Worm (Caenorhabditis elegans) whole organism, midembryonic: ENCODE data around the gene wdr-62.

Source experiments
- T22C8.4 ChIP-seq: fragments of 200-800 bp; sonication (Bioruptor generic); IDR thresholded peaks from 2 replicates; pipeline ENCODE4 v1.3.6; 2022; ENCODE audit warnings: missing genetic modification characterization, missing compliant biosample characterization
- cog-1 ChIP-seq: sonication (generic microtip); optimal IDR thresholded peaks from 2 replicates; lab custom pipeline; 2016; ENCODE audit warnings: missing genetic modification characterization, missing compliant biosample characterization
- flt-1 ChIP-seq: fragments of 200-800 bp; sonication (Bioruptor generic); IDR thresholded peaks from 2 replicates; pipeline ENCODE4 v1.3.6; 2022; ENCODE audit warnings: missing genetic modification characterization, missing compliant biosample characterization
- klf-2 ChIP-seq: fragments of 200-800 bp; sonication (Bioruptor generic); conservative IDR thresholded peaks from 2 replicates; pipeline ENCODE4 v1.3.6; 2022; ENCODE audit warnings: missing genetic modification reagents, missing genetic modification characterization, missing compliant biosample characterization
- med-1 ChIP-seq: sonication (generic microtip); optimal IDR thresholded peaks from 2 replicates; lab custom pipeline; 2017; ENCODE audit warnings: missing genetic modification characterization, mild to moderate bottlenecking, missing compliant biosample characterization, antibody characterized with exemption, missing genetic modification reagents; ENCODE audit not compliant: insufficient read depth
- ref-1 ChIP-seq: fragments of 200-800 bp; sonication (Bioruptor generic); conservative IDR thresholded peaks from 2 replicates; pipeline ENCODE4 v1.3.6; 2022; ENCODE audit warnings: missing genetic modification reagents, missing genetic modification characterization, missing compliant biosample characterization
- tab-1 ChIP-seq: fragments of 200-800 bp; sonication (Bioruptor generic); IDR thresholded peaks from 2 replicates; pipeline ENCODE4 v1.3.6; 2022; ENCODE audit warnings: missing genetic modification characterization, missing compliant biosample characterization
- ztf-23 ChIP-seq: fragments of 200-800 bp; sonication (Bioruptor generic); IDR thresholded peaks from 2 replicates; pipeline ENCODE4 v1.3.6; 2022; ENCODE audit warnings: missing genetic modification reagents, missing genetic modification characterization, missing compliant biosample characterization
- ztf-29 ChIP-seq: fragments of 200-800 bp; sonication (Bioruptor generic); IDR thresholded peaks from 2 replicates; pipeline ENCODE4 v1.3.6; 2022; ENCODE audit warnings: missing genetic modification reagents, missing genetic modification characterization, missing compliant biosample characterization

wdr-62 gene

DNA sequence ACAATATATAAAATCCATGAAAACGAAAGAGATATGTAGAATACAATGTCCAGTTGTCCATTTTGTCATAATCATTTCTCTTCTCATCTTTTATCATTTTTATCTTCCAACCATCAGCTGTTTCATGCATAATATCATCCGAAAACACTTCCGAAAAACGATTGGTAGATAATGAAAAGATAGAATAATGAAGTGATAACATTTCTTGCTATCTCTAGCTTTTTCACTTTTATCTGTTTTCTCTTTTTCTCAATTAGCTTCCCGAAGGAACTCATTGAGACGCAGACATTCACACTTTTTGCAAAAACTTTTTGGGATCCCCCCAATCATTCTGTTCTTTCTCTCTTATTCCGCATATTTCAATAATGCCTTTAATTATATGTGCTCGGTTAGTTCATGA, 10.1 kb downstream of the wdr-62 start:
- no peak for TF ChIP-seq tab-1
- TF ChIP-seq ref-1: no peak
- no peak for TF ChIP-seq ztf-29
- no peak for TF ChIP-seq cog-1 (tag; lab: Kevin White, UChicago)
- TF ChIP-seq flt-1 (GFP tag; lab: Robert Waterston, UW): no peak
- no peak for TF ChIP-seq ztf-23 (GFP tag; lab: Robert Waterston, UW)
- no peak for TF ChIP-seq T22C8.4
- no peak for TF ChIP-seq klf-2 (GFP tag; lab: Robert Waterston, UW)

DNA sequence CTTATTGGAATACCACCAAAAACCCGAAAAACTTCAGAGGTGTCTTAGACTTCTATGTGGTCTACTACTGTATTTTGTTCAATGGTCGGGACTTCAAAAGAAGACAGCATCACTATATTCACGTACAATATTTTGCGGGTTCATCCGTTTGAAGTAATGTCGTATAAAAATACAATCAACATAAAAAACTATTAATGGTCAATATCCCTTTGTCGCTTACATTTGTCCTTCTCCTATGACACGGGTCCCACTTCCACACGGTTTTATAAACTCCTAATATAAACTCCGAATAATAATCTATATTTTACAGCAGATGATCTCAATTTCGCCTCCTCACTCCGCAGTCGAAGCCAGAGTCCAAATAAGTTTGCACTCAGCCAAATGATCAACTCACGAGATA, 13.7 kb downstream of the wdr-62 start:
- TF ChIP-seq tab-1: no peak
- no peak for TF ChIP-seq ztf-29
- no peak for TF ChIP-seq klf-2 (GFP tag; lab: Robert Waterston, UW)
- no peak for TF ChIP-seq flt-1 (GFP tag; lab: Robert Waterston, UW)
- no peak for TF ChIP-seq med-1 (GFP tag; lab: Kevin White, UChicago)
- TF ChIP-seq cog-1 (tag; lab: Kevin White, UChicago): no peak
- no peak for TF ChIP-seq ztf-23 (GFP tag; lab: Robert Waterston, UW)

DNA sequence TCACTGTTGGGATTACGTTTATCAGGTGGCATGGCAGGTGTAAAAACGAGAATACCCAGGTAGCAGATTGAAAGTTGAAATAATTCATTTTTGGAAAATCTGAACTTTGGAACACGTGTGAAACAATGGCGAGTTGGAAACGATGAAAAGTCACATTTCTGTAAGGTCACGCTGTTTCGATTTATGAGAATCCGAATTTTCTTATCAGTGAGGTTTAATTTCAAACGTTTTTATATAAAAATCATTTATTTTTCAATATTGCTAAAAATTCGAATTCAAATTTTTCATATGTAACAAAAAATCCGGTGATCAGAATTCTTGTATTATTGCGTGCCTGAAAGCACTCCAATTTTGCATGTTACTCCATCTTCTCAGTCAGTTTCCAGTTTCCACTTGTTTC, 18.8 kb downstream of the wdr-62 start, which contains the start of gene F07D3.3:
F07D3.3 (minus strand) TSS at position 101 of the 400 bp plus-strand sequence.
- TF ChIP-seq klf-2 (GFP tag; lab: Robert Waterston, UW): no peak
- TF ChIP-seq ref-1: no peak
- no peak for TF ChIP-seq tab-1
- TF ChIP-seq cog-1 (tag; lab: Kevin White, UChicago): no peak
- no peak for TF ChIP-seq ztf-23 (GFP tag; lab: Robert Waterston, UW)
- TF ChIP-seq flt-1 (GFP tag; lab: Robert Waterston, UW): no peak
- TF ChIP-seq T22C8.4: no peak
- no peak for TF ChIP-seq med-1 (GFP tag; lab: Kevin White, UChicago)
- no peak for TF ChIP-seq ztf-29

DNA sequence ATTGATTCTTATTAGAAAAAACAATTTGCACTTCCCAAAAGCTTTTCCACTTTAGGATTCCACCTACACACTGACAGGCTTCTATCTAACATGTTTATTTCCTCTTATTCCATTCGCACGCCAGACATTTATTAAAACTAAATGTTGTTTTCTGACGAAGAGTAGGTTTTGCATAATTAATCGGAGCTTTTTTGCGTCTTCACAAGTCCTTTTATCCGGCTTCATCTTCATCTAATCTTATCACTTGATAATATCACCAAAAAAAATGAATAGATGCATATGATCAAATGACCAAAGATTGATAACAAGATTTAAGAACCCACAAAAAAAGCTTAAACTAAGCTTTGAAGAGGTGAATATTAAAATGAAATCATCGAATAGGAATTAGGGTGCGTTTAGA, 21.7 kb downstream of the wdr-62 start:
- TF ChIP-seq T22C8.4: no peak
- no peak for TF ChIP-seq ref-1
- no peak for TF ChIP-seq flt-1 (GFP tag; lab: Robert Waterston, UW)
- no peak for TF ChIP-seq tab-1

DNA sequence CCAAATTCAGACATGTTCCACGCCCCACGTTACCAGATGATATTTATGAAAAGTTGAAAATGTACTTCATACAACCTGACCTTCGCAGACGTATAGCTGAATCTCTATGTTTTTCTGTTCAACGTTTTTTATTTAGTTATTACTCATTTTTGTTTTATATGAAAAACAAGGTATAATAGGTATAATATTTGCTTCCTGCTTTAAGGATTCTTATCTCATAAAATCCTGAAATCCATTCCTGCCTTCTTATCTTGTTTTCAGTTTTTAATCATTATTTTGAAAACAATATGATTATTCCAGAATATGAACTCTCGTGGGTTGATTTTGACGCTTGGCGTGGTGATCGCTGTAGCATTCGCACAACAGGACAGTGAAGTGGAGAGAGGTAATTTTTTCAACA, 27.8 kb downstream of the wdr-62 start, which contains the start of gene flp-6:
flp-6 (plus strand) TSS at position 301 of the 400 bp plus-strand sequence.
- TF ChIP-seq tab-1: no peak
- no peak for TF ChIP-seq med-1 (GFP tag; lab: Kevin White, UChicago)
- no peak for TF ChIP-seq ztf-29
- TF ChIP-seq T22C8.4: no peak
- TF ChIP-seq cog-1 (tag; lab: Kevin White, UChicago): no peak
- no peak for TF ChIP-seq ztf-23 (GFP tag; lab: Robert Waterston, UW)
- no peak for TF ChIP-seq flt-1 (GFP tag; lab: Robert Waterston, UW)
- no peak for TF ChIP-seq klf-2 (GFP tag; lab: Robert Waterston, UW)
- no peak for TF ChIP-seq ref-1

DNA sequence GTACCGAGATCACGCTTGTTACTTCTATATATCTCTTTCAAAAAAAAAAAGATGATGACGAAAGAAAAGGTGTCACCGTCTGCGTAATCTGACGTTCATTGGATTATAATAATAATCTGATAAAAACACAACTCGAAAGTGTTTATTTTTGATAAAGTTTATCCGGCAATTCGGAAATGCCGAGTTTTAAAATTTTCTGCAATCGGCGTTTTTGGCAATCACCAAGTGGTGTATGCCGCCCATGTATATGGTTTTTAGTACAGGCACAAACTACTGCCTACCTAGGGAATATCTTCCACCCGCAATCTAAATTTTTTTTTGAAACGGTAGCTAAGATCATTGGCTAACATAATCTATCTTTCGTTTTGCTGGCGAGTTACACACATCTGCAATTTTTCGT, 30.1 kb downstream of the wdr-62 start:
- TF ChIP-seq cog-1 (tag; lab: Kevin White, UChicago) (no peak), ztf-29 (no peak), ztf-23 (GFP tag; lab: Robert Waterston, UW) (no peak), T22C8.4 (no peak), med-1 (GFP tag; lab: Kevin White, UChicago) (no peak), ref-1 (no peak), tab-1 (no peak), klf-2 (GFP tag; lab: Robert Waterston, UW) (no peak), flt-1 (GFP tag; lab: Robert Waterston, UW) (no peak)

DNA sequence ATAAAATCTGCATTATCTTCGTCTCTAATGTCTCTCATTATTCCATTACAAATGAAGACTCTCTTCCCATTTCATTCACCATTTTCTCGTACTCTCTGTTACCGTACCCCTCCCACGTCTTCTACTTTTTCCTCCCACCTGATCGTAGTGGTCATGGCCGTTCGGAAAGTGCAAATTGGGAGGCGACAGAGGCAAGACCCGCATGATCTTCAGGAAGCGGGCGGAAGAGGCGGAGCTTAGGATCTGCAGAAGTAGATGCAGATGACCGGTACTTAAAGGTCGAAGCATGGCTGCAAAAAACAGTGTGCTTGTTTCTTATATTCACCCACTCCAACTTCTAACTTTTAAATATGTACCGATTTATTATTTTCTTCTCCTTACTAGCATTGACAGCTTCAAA, 34.0 kb downstream of the wdr-62 start, which contains the start of gene nas-3:
nas-3 (plus strand) TSS at position 301 of the 400 bp plus-strand sequence.
- TF ChIP-seq ztf-23 (GFP tag; lab: Robert Waterston, UW) (no peak), tab-1 (no peak), ref-1 (no peak), klf-2 (GFP tag; lab: Robert Waterston, UW) (no peak), flt-1 (GFP tag; lab: Robert Waterston, UW) (no peak), ztf-29 (no peak)

DNA sequence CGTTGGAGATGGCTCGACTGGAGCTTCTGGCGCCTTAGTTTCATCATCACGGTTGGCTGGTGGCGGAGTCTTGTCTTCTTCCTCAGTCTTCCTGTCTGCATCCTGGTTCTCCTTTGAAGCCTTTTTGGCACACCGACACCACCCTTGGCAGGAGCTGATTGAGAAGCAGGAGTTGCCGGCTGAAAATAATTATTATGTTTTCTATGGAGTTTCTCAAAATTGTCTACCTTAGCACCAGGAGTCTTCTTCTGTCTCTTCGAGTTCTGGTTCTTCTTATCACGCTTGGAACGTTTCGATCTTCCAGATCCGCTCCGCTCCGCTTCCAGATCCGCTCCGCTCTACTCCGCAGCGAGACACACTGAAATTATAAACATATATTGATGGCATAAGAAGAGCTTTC, 36.7 kb downstream of the wdr-62 start, which contains the start of gene K06A4.6:
K06A4.6 (minus strand) TSS at position 101 of the 400 bp plus-strand sequence.
- TF ChIP-seq cog-1 (tag; lab: Kevin White, UChicago): no peak

DNA sequence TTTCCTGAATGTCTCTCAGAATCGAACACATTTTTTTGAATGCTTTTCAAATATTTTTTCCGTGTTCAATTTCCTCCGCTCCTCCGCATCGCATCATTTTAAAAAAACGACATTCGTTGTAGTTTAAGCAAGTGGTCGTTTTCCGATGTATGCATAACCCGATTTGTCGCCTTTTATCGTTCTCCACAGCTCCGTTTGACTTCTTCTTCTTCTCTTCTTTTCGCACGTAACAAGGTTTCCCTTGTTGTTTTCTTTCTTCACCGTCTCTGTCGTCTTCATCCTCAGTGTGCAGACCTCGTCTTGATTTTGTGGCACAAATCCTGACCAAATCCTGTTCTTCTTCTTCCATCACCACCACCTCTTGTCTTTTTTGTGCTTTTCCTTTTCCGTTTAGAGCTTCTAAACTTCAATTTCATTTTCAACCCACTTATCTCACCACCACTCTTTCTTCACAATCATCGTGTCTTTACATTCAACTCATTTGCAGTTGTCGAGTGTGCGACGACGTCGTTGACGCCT, 39.9 kb downstream of the wdr-62 start, which contains the start of gene K06A4.2:
K06A4.2 (plus strand) TSS at position 469 of the 519 bp plus-strand sequence.
- TF ChIP-seq flt-1 (GFP tag; lab: Robert Waterston, UW): no peak
- no peak for TF ChIP-seq tab-1
- no peak for TF ChIP-seq ref-1
- TF ChIP-seq T22C8.4: no peak
- TF ChIP-seq klf-2 (GFP tag; lab: Robert Waterston, UW): no peak
- TF ChIP-seq ztf-29: no peak
- TF ChIP-seq ztf-23 (GFP tag; lab: Robert Waterston, UW): no peak
- no peak for TF ChIP-seq med-1 (GFP tag; lab: Kevin White, UChicago)
- TF ChIP-seq cog-1 (tag; lab: Kevin White, UChicago): no peak

DNA sequence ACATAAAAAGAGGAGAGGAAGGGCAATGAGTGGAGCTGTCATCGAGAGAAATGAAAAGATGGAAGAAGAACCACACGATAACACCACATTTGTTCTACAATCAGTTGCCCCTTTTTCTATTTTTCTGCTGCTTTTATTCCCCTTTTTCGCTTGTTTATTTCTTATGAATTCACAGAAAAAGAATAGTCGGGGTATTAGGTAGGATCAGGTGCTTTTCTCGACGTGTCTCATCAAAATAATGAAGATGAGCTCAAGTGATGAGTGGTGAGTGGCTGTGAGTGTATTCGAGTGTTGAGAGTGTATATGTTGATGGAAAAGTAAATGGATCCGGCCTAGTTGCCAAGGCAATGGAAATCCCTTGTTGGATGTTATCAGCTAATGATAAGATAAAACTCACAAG, 41.7 kb downstream of the wdr-62 start:
- TF ChIP-seq ztf-29 (no peak), klf-2 (GFP tag; lab: Robert Waterston, UW) (no peak), tab-1 (no peak), flt-1 (GFP tag; lab: Robert Waterston, UW) (no peak), med-1 (GFP tag; lab: Kevin White, UChicago) (no peak), ref-1 (no peak), T22C8.4 (no peak), cog-1 (tag; lab: Kevin White, UChicago) (no peak), ztf-23 (GFP tag; lab: Robert Waterston, UW) (no peak)
